Fruit fly (Drosophila melanogaster): Measurements from ENCODE around the gene Sprn.

Gene Sprn

DNA sequence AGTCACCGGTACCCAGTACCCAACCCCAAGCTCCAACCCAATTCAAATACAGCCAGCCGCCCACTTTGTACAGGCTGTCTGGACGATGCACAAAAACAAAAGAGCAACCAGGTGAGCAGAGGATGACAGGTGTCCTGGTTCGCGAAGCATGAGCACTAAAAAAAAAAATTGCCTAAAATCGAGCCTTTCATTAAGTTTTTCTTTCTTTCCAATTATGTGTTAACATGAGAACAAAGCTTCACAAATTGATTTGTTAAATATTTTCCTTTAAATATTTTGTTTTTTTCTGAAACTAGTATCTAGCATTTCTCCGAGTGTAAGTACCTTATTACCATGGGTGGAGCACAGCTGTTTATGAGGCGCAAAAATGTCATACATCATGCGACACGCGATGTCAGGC is 4.2 kb upstream of the Sprn start:
- TF ChIP-seq CG17806 (tag; optimal IDR thresholded peaks at IDR 0.05) (no peak), CG4496 (GFP tag; IDR thresholded peaks at IDR 0.05) (0 out of 3 replicates have a peak, but pooled peaks have one; percentile 20), Pif1B (GFP tag; optimal IDR thresholded peaks at IDR 0.05) (no peak), CG14655 (GFP tag; optimal IDR thresholded peaks at IDR 0.05) (peak; percentile 27), CG15710 (tag; optimal IDR thresholded peaks at IDR 0.05) (peak; percentile 42), CG8159 (tag; optimal IDR thresholded peaks at IDR 0.05) (peak; percentile 49), CG9948 (tag; optimal IDR thresholded peaks at IDR 0.05) (peak; percentile 15), Pif1A (GFP tag; optimal IDR thresholded peaks at IDR 0.05) (peak; percentile 16), CG32121 (GFP tag; IDR thresholded peaks at IDR 0.05) (no peak)

DNA sequence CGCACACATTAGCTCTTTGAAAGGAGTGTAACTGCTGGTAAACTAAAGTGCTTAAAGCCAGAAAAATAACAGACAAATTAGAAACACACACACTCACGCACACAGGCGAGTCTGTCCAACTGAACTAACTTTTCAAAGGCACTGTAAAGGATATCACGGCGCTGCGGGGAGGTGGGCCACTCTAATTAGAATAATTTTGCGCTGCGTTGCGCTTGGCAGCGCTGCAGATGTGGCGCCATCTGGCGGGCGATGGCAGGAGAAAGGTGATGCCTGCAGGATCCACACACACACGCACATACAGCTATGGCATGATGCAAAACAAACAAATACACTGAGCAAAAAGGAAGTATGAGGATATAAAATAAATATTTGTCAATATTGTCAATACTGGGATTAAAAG is 2.9 kb upstream of the Sprn start:
- TF ChIP-seq CG32121 (GFP tag; IDR thresholded peaks at IDR 0.05), result no peak
- TF ChIP-seq fd96Ca (GFP tag; IDR thresholded peaks at IDR 0.05), result no peak
- no peak for TF ChIP-seq Ets98B (GFP tag; IDR thresholded peaks at IDR 0.05)
- no peak for TF ChIP-seq CG4496 (GFP tag; IDR thresholded peaks at IDR 0.05)
- TF ChIP-seq CG8301 (tag; optimal IDR thresholded peaks at IDR 0.05), result no peak
- no peak for TF ChIP-seq CG9948 (tag; optimal IDR thresholded peaks at IDR 0.05)
- TF ChIP-seq rn (GFP tag; IDR thresholded peaks at IDR 0.05), result no peak
- no peak for TF ChIP-seq Pif1B (GFP tag; optimal IDR thresholded peaks at IDR 0.05)
- TF ChIP-seq Snoo (tag; optimal IDR thresholded peaks at IDR 0.05), result no peak
- no peak for TF ChIP-seq EcR (GFP tag; optimal IDR thresholded peaks at IDR 0.05)
- TF ChIP-seq gl (tag; optimal IDR thresholded peaks at IDR 0.05), result no peak

DNA sequence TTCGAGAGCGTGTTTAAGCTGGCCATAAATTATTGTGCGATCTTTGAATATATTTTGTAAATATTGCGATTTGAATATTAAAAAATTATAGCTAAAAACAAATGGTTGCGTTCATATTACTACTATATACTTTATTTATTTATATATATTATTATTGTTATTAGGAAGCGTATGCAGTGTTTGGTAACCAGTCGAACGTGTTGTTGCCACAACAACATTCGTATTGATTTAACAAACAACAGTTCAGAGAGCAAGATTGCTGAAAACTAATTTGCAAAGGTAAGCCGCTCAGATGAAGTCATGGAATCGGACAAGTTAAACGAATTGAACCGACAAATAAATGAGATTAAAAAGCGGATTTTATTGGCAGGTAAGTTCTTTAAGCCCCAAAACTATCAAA is 2.2 kb downstream of the Sprn start, which contains the start of gene CCDC151:
CCDC151 (plus strand) TSS at position 301 of the 400 bp plus-strand sequence.
- TF ChIP-seq CG8159 (tag; optimal IDR thresholded peaks at IDR 0.05), result no peak

DNA sequence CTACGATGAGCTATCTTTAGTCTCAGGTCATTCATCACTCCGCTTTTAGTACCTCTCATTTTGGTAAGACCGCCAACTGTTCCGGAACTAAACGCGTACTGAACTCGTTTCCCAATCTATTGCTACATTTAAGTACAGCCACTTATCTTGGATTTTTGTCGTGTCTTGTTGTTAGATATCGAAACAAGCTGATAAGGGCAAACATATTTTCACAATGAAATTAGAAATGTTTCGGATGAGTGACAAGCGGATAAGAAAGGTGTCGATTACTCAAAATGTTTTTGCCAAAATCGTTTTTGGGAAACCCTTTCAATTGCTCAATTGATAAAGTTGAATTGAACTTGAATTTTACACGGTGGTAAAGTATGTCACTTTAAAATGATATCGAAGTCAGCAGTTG is 10.0 kb downstream of the Sprn start, which contains the start of gene CG5897:
CG5897 (minus strand) TSS at position 101 of the 400 bp plus-strand sequence.
- TF ChIP-seq CG8159 (tag; optimal IDR thresholded peaks at IDR 0.05) (no peak), CG34367 (tag; optimal IDR thresholded peaks at IDR 0.05) (no peak), CG10348 (GFP tag; IDR thresholded peaks at IDR 0.05) (no peak), CG13204 (GFP tag; optimal IDR thresholded peaks at IDR 0.05) (no peak), CG8301 (tag; optimal IDR thresholded peaks at IDR 0.05) (no peak), D1 (tag; optimal IDR thresholded peaks at IDR 0.05) (no peak), CG4496 (GFP tag; IDR thresholded peaks at IDR 0.05) (no peak), CG14655 (GFP tag; optimal IDR thresholded peaks at IDR 0.05) (no peak), Pif1B (GFP tag; optimal IDR thresholded peaks at IDR 0.05) (no peak), EcR (GFP tag; optimal IDR thresholded peaks at IDR 0.05) (no peak), CG15710 (tag; optimal IDR thresholded peaks at IDR 0.05) (no peak), CG32121 (GFP tag; IDR thresholded peaks at IDR 0.05) (no peak), Ets98B (GFP tag; IDR thresholded peaks at IDR 0.05) (no peak), CG17806 (tag; optimal IDR thresholded peaks at IDR 0.05) (no peak), fd96Ca (GFP tag; IDR thresholded peaks at IDR 0.05) (no peak), Pif1A (GFP tag; optimal IDR thresholded peaks at IDR 0.05) (no peak), CG9948 (tag; optimal IDR thresholded peaks at IDR 0.05) (no peak)

DNA sequence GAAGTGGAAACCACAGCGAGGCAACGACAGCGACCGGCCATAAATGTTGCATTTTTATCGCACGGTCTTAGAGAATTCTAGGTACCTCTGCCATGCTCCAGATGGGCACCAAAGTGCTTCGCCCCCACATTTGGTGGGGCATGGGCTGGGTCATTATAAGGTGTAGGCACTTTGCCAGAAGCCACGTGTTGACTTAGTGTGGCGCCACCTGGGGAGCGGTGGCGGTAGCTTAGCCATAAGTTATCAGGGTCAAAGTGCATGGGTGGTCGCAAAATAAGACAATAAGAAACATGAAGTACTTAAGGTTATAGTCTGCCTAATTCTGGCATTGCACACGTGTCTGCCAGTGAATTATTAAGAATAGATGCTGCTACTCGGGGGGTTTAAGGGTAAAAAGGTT is 13.9 kb downstream of the Sprn start:
- TF ChIP-seq Snoo (tag; optimal IDR thresholded peaks at IDR 0.05), result no peak
- no peak for TF ChIP-seq Pif1A (GFP tag; optimal IDR thresholded peaks at IDR 0.05)
- TF ChIP-seq Ets98B (GFP tag; IDR thresholded peaks at IDR 0.05), result no peak
- TF ChIP-seq CG8159 (tag; optimal IDR thresholded peaks at IDR 0.05), result no peak
- TF ChIP-seq CG17806 (tag; optimal IDR thresholded peaks at IDR 0.05), result no peak
- no peak for TF ChIP-seq CG13204 (GFP tag; optimal IDR thresholded peaks at IDR 0.05)
- TF ChIP-seq gl (tag; optimal IDR thresholded peaks at IDR 0.05), result no peak
- no peak for TF ChIP-seq CG14655 (GFP tag; optimal IDR thresholded peaks at IDR 0.05)
- TF ChIP-seq rn (GFP tag; IDR thresholded peaks at IDR 0.05), result no peak
- no peak for TF ChIP-seq CG34367 (tag; optimal IDR thresholded peaks at IDR 0.05)
- TF ChIP-seq CG32121 (GFP tag; IDR thresholded peaks at IDR 0.05), result no peak
- TF ChIP-seq EcR (GFP tag; optimal IDR thresholded peaks at IDR 0.05), result no peak

DNA sequence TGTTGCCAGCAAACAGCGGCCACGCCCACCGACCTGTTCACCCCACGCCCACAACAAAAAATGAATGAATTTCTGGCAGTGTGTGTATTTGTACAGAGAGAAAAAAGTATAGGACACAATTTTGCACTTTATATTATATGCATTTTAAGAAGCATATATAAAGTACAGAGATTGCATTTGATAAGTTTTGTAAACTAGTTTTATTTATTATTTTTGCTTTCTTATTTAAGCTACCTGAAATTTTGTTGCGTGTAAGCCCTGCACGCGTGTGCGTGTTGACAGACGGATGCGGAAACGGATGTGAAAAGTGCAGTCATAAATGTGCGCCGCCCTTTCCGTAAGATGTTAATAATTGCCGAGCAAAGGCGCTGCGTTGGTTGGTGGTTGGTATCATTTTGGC is 17.8 kb downstream of the Sprn start:
- TF ChIP-seq CG4496 (GFP tag; IDR thresholded peaks at IDR 0.05) (0 out of 3 replicates have a peak, but pooled peaks have one; percentile 29), CG15710 (tag; optimal IDR thresholded peaks at IDR 0.05) (peak; percentile 42), CG8159 (tag; optimal IDR thresholded peaks at IDR 0.05) (peak; percentile 56), CG14655 (GFP tag; optimal IDR thresholded peaks at IDR 0.05) (peak; percentile 12), Pif1B (GFP tag; optimal IDR thresholded peaks at IDR 0.05) (no peak), CG17806 (tag; optimal IDR thresholded peaks at IDR 0.05) (peak; percentile 30), Pif1A (GFP tag; optimal IDR thresholded peaks at IDR 0.05) (no peak)

DNA sequence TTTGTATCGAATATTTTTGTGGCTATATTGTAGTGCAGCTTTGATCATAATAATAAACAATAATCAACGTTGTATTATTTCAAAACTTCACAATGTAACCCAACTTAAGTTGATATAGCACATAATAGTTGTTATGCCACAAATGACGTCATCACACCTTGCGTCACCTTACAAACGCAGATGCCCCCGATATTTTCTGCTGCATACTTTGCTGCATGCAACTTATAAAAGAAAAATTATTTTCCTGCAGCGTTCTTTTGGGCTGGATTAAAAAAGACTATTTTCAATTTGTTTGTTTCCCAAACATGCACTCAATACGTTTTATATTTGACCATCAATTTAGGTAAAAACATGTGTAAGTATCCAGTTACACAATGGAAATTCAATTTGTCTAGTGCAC is 39.3 kb downstream of the Sprn start:
- TF ChIP-seq CG14655 (GFP tag; optimal IDR thresholded peaks at IDR 0.05) (no peak), CG34367 (tag; optimal IDR thresholded peaks at IDR 0.05) (no peak), Snoo (tag; optimal IDR thresholded peaks at IDR 0.05) (no peak), CG8159 (tag; optimal IDR thresholded peaks at IDR 0.05) (no peak), CG8301 (tag; optimal IDR thresholded peaks at IDR 0.05) (no peak), Pif1A (GFP tag; optimal IDR thresholded peaks at IDR 0.05) (no peak), rn (GFP tag; IDR thresholded peaks at IDR 0.05) (no peak), CG10348 (GFP tag; IDR thresholded peaks at IDR 0.05) (no peak), CG32121 (GFP tag; IDR thresholded peaks at IDR 0.05) (no peak), fd96Ca (GFP tag; IDR thresholded peaks at IDR 0.05) (no peak), D1 (tag; optimal IDR thresholded peaks at IDR 0.05) (no peak), CG12605 (GFP tag; IDR thresholded peaks at IDR 0.05) (no peak)

Measured in whole organism, pupa.